Worm (Caenorhabditis elegans) whole organism, L2 larva: Measurements from ENCODE around the gene Y49E10.10.

Experiments used
- C34F6.9 ChIP-seq: fragments of 150-350 bp; optimal IDR thresholded peaks from 2 replicates; lab custom pipeline; 2014; ENCODE audit warnings: missing biosample characterization, missing genetic modification characterization
- R02D3.7 ChIP-seq: fragments of 150-350 bp; optimal IDR thresholded peaks from 2 replicates; lab custom pipeline; 2014; ENCODE audit warnings: missing biosample characterization, missing genetic modification characterization
- ZK546.5 ChIP-seq: sonication (generic microtip); optimal IDR thresholded peaks from 2 replicates; lab custom pipeline; 2017; ENCODE audit warnings: missing biosample characterization, missing genetic modification characterization
- alr-1 ChIP-seq: fragments of 150-350 bp; optimal IDR thresholded peaks from 2 replicates; lab custom pipeline; 2014; ENCODE audit warnings: missing biosample characterization, missing genetic modification characterization
- aly-2 ChIP-seq: fragments of 150-350 bp; optimal IDR thresholded peaks from 2 replicates; lab custom pipeline; 2014; ENCODE audit warnings: missing biosample characterization, missing genetic modification characterization
- ama-1 ChIP-seq: fragments of 150-350 bp; optimal IDR thresholded peaks from 2 replicates; lab custom pipeline; 2018; ENCODE audit warnings: inconsistent platforms
- blmp-1 ChIP-seq: sonication (generic microtip); optimal IDR thresholded peaks from 2 replicates; lab custom pipeline; 2017; ENCODE audit warnings: missing genetic modification characterization, mild to moderate bottlenecking, missing compliant biosample characterization, antibody characterized with exemption, moderate library complexity; ENCODE audit not compliant: insufficient read depth
- ceh-16 ChIP-seq: fragments of 150-350 bp; optimal IDR thresholded peaks from 2 replicates; lab custom pipeline; 2014; ENCODE audit warnings: missing biosample characterization, missing genetic modification characterization
- ceh-82 ChIP-seq: fragments of 150-350 bp; optimal IDR thresholded peaks from 2 replicates; lab custom pipeline; 2014; ENCODE audit warnings: missing biosample characterization, missing genetic modification characterization
- crh-2 ChIP-seq: sonication (generic microtip); optimal IDR thresholded peaks from 2 replicates; lab custom pipeline; 2017; ENCODE audit warnings: missing biosample characterization, missing genetic modification characterization
- dmd-4 ChIP-seq: sonication (generic microtip); optimal IDR thresholded peaks from 2 replicates; lab custom pipeline; 2017; ENCODE audit warnings: missing biosample characterization, missing genetic modification characterization
- egl-27 ChIP-seq: sonication (generic microtip); optimal IDR thresholded peaks from 3 replicates; lab custom pipeline; 2017; ENCODE audit warnings: missing biosample characterization, missing genetic modification reagents, missing genetic modification characterization
- elt-3 ChIP-seq: sonication (generic microtip); optimal IDR thresholded peaks from 2 replicates; lab custom pipeline; 2017; ENCODE audit warnings: missing biosample characterization, missing genetic modification characterization
- fos-1 ChIP-seq: fragments of 150-350 bp; optimal IDR thresholded peaks from 2 replicates; lab custom pipeline; 2014; ENCODE audit warnings: missing biosample characterization, missing genetic modification characterization
- gmeb-1 ChIP-seq: fragments of 150-350 bp; optimal IDR thresholded peaks from 2 replicates; lab custom pipeline; 2014; ENCODE audit warnings: missing biosample characterization, missing genetic modification characterization
- lin-11 ChIP-seq: fragments of 150-350 bp; sonication (generic microtip); optimal IDR thresholded peaks from 2 replicates; lab custom pipeline; 2014; ENCODE audit warnings: missing biosample characterization, missing genetic modification characterization, inconsistent platforms, mixed read lengths
- lin-39 ChIP-seq: fragments of 150-350 bp; optimal IDR thresholded peaks from 2 replicates; lab custom pipeline; 2014; ENCODE audit warnings: missing biosample characterization, missing genetic modification reagents, missing genetic modification characterization
- lsy-2 ChIP-seq, 2 experiments: fragments of 150-350 bp in 1 of 2; sonication (generic microtip) in 1 of 2; optimal IDR thresholded peaks; 2 replicates each; lab custom pipeline; 2014 to 2017; ENCODE audit warnings: missing biosample characterization in 2 of 2, missing genetic modification characterization in 2 of 2
- mab-5 ChIP-seq: fragments of 150-350 bp; optimal IDR thresholded peaks from 2 replicates; lab custom pipeline; 2014; ENCODE audit warnings: missing biosample characterization, missing genetic modification characterization
- mbf-1 ChIP-seq: sonication (generic microtip); optimal IDR thresholded peaks from 2 replicates; lab custom pipeline; 2017; ENCODE audit warnings: missing biosample characterization, missing genetic modification characterization
- mdl-1 ChIP-seq, 2 experiments: fragments of 150-350 bp in 1 of 2; sonication (generic microtip) in 1 of 2; optimal IDR thresholded peaks; 2 replicates each; lab custom pipeline; 2017; ENCODE audit warnings: missing biosample characterization in 2 of 2, missing genetic modification characterization in 2 of 2
- nhr-10 ChIP-seq: sonication (generic microtip); optimal IDR thresholded peaks from 2 replicates; lab custom pipeline; 2017; ENCODE audit warnings: missing biosample characterization, missing genetic modification characterization
- nhr-11 ChIP-seq: fragments of 150-350 bp; optimal IDR thresholded peaks from 2 replicates; lab custom pipeline; 2014; ENCODE audit warnings: missing biosample characterization, missing genetic modification characterization
- nhr-129 ChIP-seq: fragments of 150-350 bp; optimal IDR thresholded peaks from 2 replicates; lab custom pipeline; 2014; ENCODE audit warnings: missing biosample characterization, missing genetic modification characterization
- nhr-21 ChIP-seq: fragments of 150-350 bp; optimal IDR thresholded peaks from 2 replicates; lab custom pipeline; 2014; ENCODE audit warnings: missing biosample characterization, missing genetic modification characterization
- nhr-23 ChIP-seq: fragments of 150-350 bp; optimal IDR thresholded peaks from 2 replicates; lab custom pipeline; 2014; ENCODE audit warnings: missing biosample characterization, missing genetic modification reagents, missing genetic modification characterization
- nhr-237 ChIP-seq: fragments of 150-350 bp; optimal IDR thresholded peaks from 2 replicates; lab custom pipeline; 2014; ENCODE audit warnings: missing biosample characterization, missing genetic modification characterization
- nhr-25 ChIP-seq: fragments of 150-350 bp; sonication (generic microtip); optimal IDR thresholded peaks from 3 replicates; lab custom pipeline; 2014; ENCODE audit warnings: missing biosample characterization, missing genetic modification characterization
- nhr-6 ChIP-seq: fragments of 150-350 bp; optimal IDR thresholded peaks from 2 replicates; lab custom pipeline; 2014; ENCODE audit warnings: missing biosample characterization, missing genetic modification characterization
- nhr-77 ChIP-seq: fragments of 150-350 bp; optimal IDR thresholded peaks from 2 replicates; lab custom pipeline; 2014; ENCODE audit warnings: missing biosample characterization, missing genetic modification characterization
- peb-1 ChIP-seq: fragments of 150-350 bp; optimal IDR thresholded peaks from 2 replicates; lab custom pipeline; 2014; ENCODE audit warnings: missing biosample characterization, missing genetic modification characterization
- sem-4 ChIP-seq: fragments of 150-350 bp; optimal IDR thresholded peaks from 2 replicates; lab custom pipeline; 2014; ENCODE audit warnings: missing biosample characterization, missing genetic modification reagents, missing genetic modification characterization
- skn-1 ChIP-seq: sonication (generic microtip); optimal IDR thresholded peaks from 2 replicates; lab custom pipeline; 2017; ENCODE audit warnings: missing biosample characterization, missing genetic modification characterization
- sma-3 ChIP-seq: sonication (generic microtip); optimal IDR thresholded peaks from 2 replicates; lab custom pipeline; 2016; ENCODE audit warnings: missing genetic modification reagents, missing genetic modification characterization, missing compliant biosample characterization
- sma-9 ChIP-seq, 2 experiments: fragments of 150-350 bp in 1 of 2; sonication (generic microtip) in 1 of 2; optimal IDR thresholded peaks; 2 replicates each; lab custom pipeline; 2014 to 2016; ENCODE audit warnings: missing genetic modification characterization in 2 of 2, mild to moderate bottlenecking in 1 of 2, missing biosample characterization in 1 of 2, missing compliant biosample characterization in 1 of 2, missing genetic modification reagents in 1 of 2, moderate library complexity in 1 of 2
- unc-39 ChIP-seq: fragments of 150-350 bp; optimal IDR thresholded peaks from 2 replicates; lab custom pipeline; 2014; ENCODE audit warnings: missing biosample characterization, missing genetic modification characterization
- unc-55 ChIP-seq: fragments of 150-350 bp; sonication (generic microtip); optimal IDR thresholded peaks from 3 replicates; lab custom pipeline; 2014; ENCODE audit warnings: missing biosample characterization, missing genetic modification reagents, missing genetic modification characterization
- unc-62 ChIP-seq: fragments of 150-350 bp; optimal IDR thresholded peaks from 2 replicates; lab custom pipeline; 2014; ENCODE audit warnings: missing biosample characterization, missing genetic modification reagents, missing genetic modification characterization
- zag-1 ChIP-seq: fragments of 150-350 bp; optimal IDR thresholded peaks from 2 replicates; lab custom pipeline; 2014; ENCODE audit warnings: missing biosample characterization, missing genetic modification characterization
- ztf-11 ChIP-seq: sonication (generic microtip); optimal IDR thresholded peaks from 2 replicates; lab custom pipeline; 2017; ENCODE audit warnings: missing biosample characterization, missing genetic modification characterization
- ztf-4 ChIP-seq: fragments of 150-350 bp; optimal IDR thresholded peaks from 2 replicates; lab custom pipeline; 2014; ENCODE audit warnings: missing biosample characterization, missing genetic modification characterization

Gene Y49E10.10

ce11 chrIII:12427527-12428263, 32.4 kb downstream of the Y49E10.10 start:
- no peak for TF ChIP-seq sem-4
- no peak for TF ChIP-seq aly-2 (tag; lab: Kevin White, UChicago)
- no peak for TF ChIP-seq unc-39 (tag; lab: Kevin White, UChicago)
- TF ChIP-seq skn-1 (tag; lab: Kevin White, UChicago), result no peak
- TF ChIP-seq ZK546.5 (tag; lab: Kevin White, UChicago), result no peak
- TF ChIP-seq nhr-25 (tag; lab: Kevin White, UChicago), result peak; percentile 89
- no peak for TF ChIP-seq ceh-16 (tag; lab: Kevin White, UChicago)
- TF ChIP-seq unc-62, result no peak
- no peak for TF ChIP-seq C34F6.9
- peak; percentile 20 for TF ChIP-seq blmp-1
- TF ChIP-seq peb-1 (tag; lab: Kevin White, UChicago), result no peak
- no peak for TF ChIP-seq nhr-6
- TF ChIP-seq zag-1 (tag; lab: Kevin White, UChicago), result no peak
- TF ChIP-seq mdl-1 (tag; optimal IDR thresholded peaks at IDR 0.05; lab: Kevin White, UChicago), result no peak
- TF ChIP-seq, all 48 proteins: peak for 2

- TF ChIP-seq elt-3 (no peak), C34F6.9 (no peak), nhr-10 (tag; lab: Kevin White, UChicago) (no peak), nhr-11 (no peak), nhr-21 (tag; lab: Kevin White, UChicago) (no peak), ZK546.5 (tag; lab: Kevin White, UChicago) (no peak), nhr-77 (tag; lab: Kevin White, UChicago) (no peak), peb-1 (tag; lab: Kevin White, UChicago) (no peak), R02D3.7 (tag; lab: Kevin White, UChicago) (no peak), nhr-25 (tag; lab: Kevin White, UChicago) (no peak), sma-9 (GFP tag; optimal IDR thresholded peaks at IDR 0.05; lab: Kevin White, UChicago) (no peak), sma-9 (tag; optimal IDR thresholded peaks at IDR 0.05; lab: Kevin White, UChicago) (no peak), nhr-237 (no peak), dmd-4 (tag; lab: Kevin White, UChicago) (no peak), unc-39 (tag; lab: Kevin White, UChicago) (no peak), zag-1 (tag; lab: Kevin White, UChicago) (no peak), blmp-1 (no peak), lin-39 (tag; lab: Kevin White, UChicago) (no peak)
Observed at ce11 chrIII:12428264-12428627, 33.0 kb downstream of the Y49E10.10 start.

- TF ChIP-seq C34F6.9, result no peak
- no peak for TF ChIP-seq ztf-4 (tag; lab: Kevin White, UChicago)
- no peak for TF ChIP-seq lin-39 (tag; lab: Kevin White, UChicago)
- TF ChIP-seq mdl-1 (tag; optimal IDR thresholded peaks at IDR 0.05; lab: Kevin White, UChicago), result no peak
- TF ChIP-seq fos-1, result no peak
- TF ChIP-seq skn-1 (tag; lab: Kevin White, UChicago), result no peak
- TF ChIP-seq ama-1 (lab: Kevin White, UChicago), result no peak
- no peak for TF ChIP-seq ztf-11 (tag; lab: Kevin White, UChicago)
- TF ChIP-seq zag-1 (tag; lab: Kevin White, UChicago), result no peak
- no peak for TF ChIP-seq gmeb-1
- no peak for TF ChIP-seq lin-11 (tag; lab: Kevin White, UChicago)
- TF ChIP-seq mbf-1 (tag; lab: Kevin White, UChicago), result no peak
- TF ChIP-seq sma-3, result no peak
- TF ChIP-seq sma-9 (GFP tag; optimal IDR thresholded peaks at IDR 0.05; lab: Kevin White, UChicago), result no peak
- TF ChIP-seq sma-9 (tag; optimal IDR thresholded peaks at IDR 0.05; lab: Kevin White, UChicago), result no peak
- TF ChIP-seq ceh-82 (tag; lab: Kevin White, UChicago), result no peak
Observed at ce11 chrIII:12428799-12429351, 33.6 kb downstream of the Y49E10.10 start.

- TF ChIP-seq lsy-2 (tag; optimal IDR thresholded peaks at IDR 0.05; lab: Kevin White, UChicago), result peak; percentile 95 to 99
- no peak for TF ChIP-seq ama-1 (lab: Kevin White, UChicago)
- no peak for TF ChIP-seq elt-3
- peak; percentile 79 for TF ChIP-seq nhr-129
- peak; percentile 22 for TF ChIP-seq nhr-25 (tag; lab: Kevin White, UChicago)
- no peak for TF ChIP-seq ZK546.5 (tag; lab: Kevin White, UChicago)
- peak; percentile 49 for TF ChIP-seq sma-3
- peak; percentile 27 for TF ChIP-seq nhr-21 (tag; lab: Kevin White, UChicago)
- TF ChIP-seq unc-55 (GFP tag; lab: Kevin White, UChicago), result peak; percentile 93
- no peak for TF ChIP-seq nhr-237
- TF ChIP-seq gmeb-1, result peak; percentile 96
- no peak for TF ChIP-seq peb-1 (tag; lab: Kevin White, UChicago)
- no peak for TF ChIP-seq mdl-1 (tag; optimal IDR thresholded peaks at IDR 0.05; lab: Kevin White, UChicago)
- TF ChIP-seq C34F6.9, result peak; percentile 85
- no peak for TF ChIP-seq alr-1
- TF ChIP-seq mbf-1 (tag; lab: Kevin White, UChicago), result no peak
- TF ChIP-seq zag-1 (tag; lab: Kevin White, UChicago), result peak; percentile 11
- TF ChIP-seq egl-27, result no peak
- TF ChIP-seq dmd-4 (tag; lab: Kevin White, UChicago), result no peak
- TF ChIP-seq sma-9 (GFP tag; optimal IDR thresholded peaks at IDR 0.05; lab: Kevin White, UChicago), result peak; percentile 53
- TF ChIP-seq sma-9 (tag; optimal IDR thresholded peaks at IDR 0.05; lab: Kevin White, UChicago), result no peak
- no peak for TF ChIP-seq ztf-4 (tag; lab: Kevin White, UChicago)
- TF ChIP-seq nhr-23 (tag; lab: Kevin White, UChicago), result no peak
- TF ChIP-seq nhr-10 (tag; lab: Kevin White, UChicago), result no peak
- no peak for TF ChIP-seq ceh-82 (tag; lab: Kevin White, UChicago)
- TF ChIP-seq sem-4, result peak; percentile 64
- no peak for TF ChIP-seq unc-39 (tag; lab: Kevin White, UChicago)
- TF ChIP-seq crh-2 (tag; lab: Kevin White, UChicago), result peak; percentile 49
- TF ChIP-seq mab-5 (tag; lab: Kevin White, UChicago), result peak; percentile 42
Observed at ce11 chrIII:12429579-12430084, 34.4 kb downstream of the Y49E10.10 start, which contains the start of gene snr-6. snr-6 (minus strand) TSS chrIII:12429629.
